Fruit fly (Drosophila melanogaster): ENCODE results near the gene Fip1.

DNA sequence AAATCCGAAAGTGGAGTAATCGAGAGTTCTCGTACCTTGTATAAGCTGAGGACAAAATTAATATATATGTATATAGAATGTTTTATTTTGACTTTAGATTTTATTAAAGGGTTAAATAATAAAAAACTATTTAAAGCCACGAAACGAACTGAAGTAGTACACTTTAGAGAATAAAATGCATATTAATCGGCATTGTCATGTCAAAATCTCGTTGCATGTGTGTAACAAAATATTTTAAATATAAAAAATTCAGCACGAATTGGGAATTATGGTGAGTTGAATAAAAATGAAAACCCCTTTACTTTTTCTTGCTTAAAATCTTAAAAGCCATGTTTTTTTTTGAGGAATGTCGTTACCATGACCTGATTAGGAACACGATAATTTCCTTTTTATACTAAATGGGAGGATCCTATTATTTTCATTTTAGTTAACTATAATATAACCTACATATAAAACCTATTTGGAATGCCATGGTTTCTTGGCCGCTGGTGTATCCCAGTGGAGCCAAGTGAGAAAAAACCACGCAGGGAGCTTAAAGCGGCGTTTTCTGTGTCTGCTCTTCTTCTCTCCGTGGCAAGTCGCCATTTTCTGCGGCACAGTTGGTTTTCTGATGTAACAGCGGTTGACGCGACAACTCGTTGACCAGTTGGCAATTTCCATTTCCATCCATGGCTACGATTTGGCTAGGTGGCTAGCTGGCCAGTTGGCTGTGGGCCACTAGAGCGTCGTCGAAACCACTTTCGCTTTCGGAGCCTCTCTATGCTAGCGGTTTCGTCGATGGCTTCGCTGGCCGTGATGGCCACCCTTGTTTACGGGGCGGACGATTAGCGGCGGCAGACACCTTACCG is 12.7 kb upstream of the Fip1 start:
- TF ChIP-seq CG5204 (GFP tag; optimal IDR thresholded peaks at IDR 0.05) (no peak), toe (GFP tag; optimal IDR thresholded peaks at IDR 0.05) (no peak), CG14711 (tag; optimal IDR thresholded peaks at IDR 0.05) (no peak), CG33017 (tag; optimal IDR thresholded peaks at IDR 0.05) (no peak)
